Worm (Caenorhabditis elegans) whole organism, L4/young adult: ENCODE measurements around the gene pinn-4.

Source experiments
- W03F9.2 ChIP-seq: fragments of 150-350 bp; optimal IDR thresholded peaks from 2 replicates; lab custom pipeline; 2014; ENCODE audit warnings: missing biosample characterization, missing genetic modification characterization
- dao-5 ChIP-seq: sonication (generic microtip); optimal IDR thresholded peaks from 2 replicates; lab custom pipeline; 2016; ENCODE audit warnings: missing genotype, missing genetic modification characterization, moderate library complexity, missing compliant biosample characterization
- him-1 ChIP-seq: sonication (generic microtip); optimal IDR thresholded peaks from 2 replicates; lab custom pipeline; 2016; ENCODE audit warnings: missing genotype, missing genetic modification reagents, missing genetic modification characterization, missing compliant biosample characterization

- TF ChIP-seq dao-5 (tag; lab: Kevin White, UChicago) (no peak), him-1 (tag; lab: Kevin White, UChicago) (no peak), W03F9.2 (no peak)
These were observed 3.1 kb downstream of the pinn-4 start, which contains the start of gene efl-2 for ce11 chrII:13405840-13406239.
